Worm (Caenorhabditis elegans) whole organism, L4 larva: Measurements from ENCODE around the gene C14C6.2.

Experiments used
- F10B5.3 ChIP-seq: sonication (generic microtip); optimal IDR thresholded peaks from 2 replicates; lab custom pipeline; 2016; ENCODE audit warnings: mild to moderate bottlenecking, missing genetic modification characterization, missing compliant biosample characterization
- T20F7.1 ChIP-seq: fragments of 200-800 bp; sonication (Bioruptor generic); optimal IDR thresholded peaks from 2 replicates; lab custom pipeline; 2018; ENCODE audit warnings: mild to moderate bottlenecking, missing genetic modification characterization, missing compliant biosample characterization
- ZK337.2 ChIP-seq: fragments of 200-800 bp; sonication (Bioruptor generic); IDR thresholded peaks from 2 replicates; pipeline ENCODE4 v1.3.6; 2022; ENCODE audit warnings: missing genetic modification reagents, missing genetic modification characterization, missing compliant biosample characterization
- ama-1 ChIP-seq: fragments of 150-350 bp; optimal IDR thresholded peaks from 2 replicates; lab custom pipeline; 2014; ENCODE audit warnings: inconsistent platforms, mixed read lengths
- ceh-82 ChIP-seq: sonication (generic microtip); optimal IDR thresholded peaks from 2 replicates; lab custom pipeline; 2017; ENCODE audit warnings: missing biosample characterization, missing genetic modification characterization
- dmd-6 ChIP-seq: fragments of 200-800 bp; sonication (Bioruptor generic); IDR thresholded peaks from 2 replicates; pipeline ENCODE4 v1.3.6; 2022; ENCODE audit warnings: missing genetic modification reagents, missing genetic modification characterization, missing compliant biosample characterization
- fos-1 ChIP-seq: fragments of 150-350 bp; optimal IDR thresholded peaks from 2 replicates; lab custom pipeline; 2014; ENCODE audit warnings: missing biosample characterization, missing genetic modification characterization
- lin-15B ChIP-seq: fragments of 150-350 bp; sonication (generic microtip); optimal IDR thresholded peaks from 3 replicates; lab custom pipeline; 2014; ENCODE audit warnings: missing biosample characterization, missing genetic modification characterization
- nhr-237 ChIP-seq: sonication (generic microtip); optimal IDR thresholded peaks from 2 replicates; lab custom pipeline; 2017; ENCODE audit warnings: missing biosample characterization, missing genetic modification characterization
- pqm-1 ChIP-seq: sonication (generic microtip); optimal IDR thresholded peaks from 2 replicates; lab custom pipeline; 2017; ENCODE audit warnings: missing biosample characterization, missing genetic modification characterization
- skn-1 ChIP-seq: fragments of 150-350 bp; optimal IDR thresholded peaks from 2 replicates; lab custom pipeline; 2014; ENCODE audit warnings: missing biosample characterization, missing genetic modification characterization
- unc-62 ChIP-seq, 3 experiments: fragments of 150-350 bp in 1 of 3; sonication (generic microtip); optimal IDR thresholded peaks in 2 of 3; peaks in 1 of 3; 1 replicate in 1 of 3; 2 replicates in 2 of 3; lab custom pipeline; 2014 to 2017; ENCODE audit warnings: missing biosample characterization in 3 of 3, missing genetic modification characterization in 3 of 3, missing genetic modification reagents in 3 of 3, missing genotype in 1 of 3

DNA sequence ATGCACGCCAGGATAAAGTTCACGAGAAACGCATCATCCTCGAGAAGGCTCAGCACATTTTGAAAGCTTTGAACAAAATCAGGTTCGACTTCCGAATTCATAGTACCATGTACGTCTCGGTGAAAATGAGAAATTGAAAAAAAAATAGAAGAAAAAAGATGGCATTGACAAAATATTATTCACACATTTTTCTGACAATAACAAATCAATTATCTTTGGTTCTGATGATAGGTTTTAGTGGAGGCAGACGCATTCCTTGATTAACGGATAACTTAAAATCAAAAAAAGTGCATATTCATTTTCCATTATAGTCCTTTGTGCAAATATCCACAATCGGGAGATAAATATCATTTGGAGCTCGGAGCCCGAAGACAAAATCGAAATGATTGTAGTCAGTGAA lies 41.4 kb upstream of the C14C6.2 start, which contains the start of gene srw-107:
- TF ChIP-seq T20F7.1 (GFP tag; lab: Kevin White, UChicago) (no peak), unc-62 (GFP tag; optimal IDR thresholded peaks at IDR 0.05 in 1 of 2; lab: Kevin White, UChicago) (no peak), unc-62 (tag; optimal IDR thresholded peaks at IDR 0.05; lab: Kevin White, UChicago) (no peak), ceh-82 (tag; lab: Kevin White, UChicago) (no peak), ZK337.2 (GFP tag; lab: Robert Waterston, UW) (no peak), pqm-1 (tag; lab: Kevin White, UChicago) (no peak), lin-15B (tag; lab: Kevin White, UChicago) (no peak), nhr-237 (tag; lab: Kevin White, UChicago) (no peak), ama-1 (lab: Kevin White, UChicago) (no peak), skn-1 (no peak), F10B5.3 (tag; lab: Kevin White, UChicago) (no peak), fos-1 (no peak), dmd-6 (GFP tag; lab: Robert Waterston, UW) (no peak)
